Worm (Caenorhabditis elegans) whole organism, mixed stage, embryonic: ENCODE data around the gene F29G6.1.

ENCODE experiments used
- bed-3 ChIP-seq: fragments of 200-800 bp; sonication (Bioruptor generic); optimal IDR thresholded peaks from 3 replicates; lab custom pipeline; 2018; ENCODE audit warnings: mild to moderate bottlenecking, missing genetic modification characterization, moderate library complexity, missing compliant biosample characterization
- blmp-1 ChIP-seq: fragments of 150-350 bp; optimal IDR thresholded peaks from 2 replicates; lab custom pipeline; 2014; ENCODE audit warnings: missing biosample characterization, missing genetic modification characterization
- ceh-39 ChIP-seq: fragments of 150-350 bp; optimal IDR thresholded peaks from 2 replicates; lab custom pipeline; 2014; ENCODE audit warnings: missing biosample characterization, missing genetic modification characterization
- ceh-43 ChIP-seq: fragments of 200-800 bp; sonication (Bioruptor generic); optimal IDR thresholded peaks from 2 replicates; lab custom pipeline; 2018; ENCODE audit warnings: mild to moderate bottlenecking, missing genetic modification characterization, moderate library complexity, missing compliant biosample characterization
- ceh-83 ChIP-seq: fragments of 200-800 bp; sonication (Bioruptor generic); optimal IDR thresholded peaks from 2 replicates; lab custom pipeline; 2018; ENCODE audit warnings: mild to moderate bottlenecking, missing genetic modification characterization, missing compliant biosample characterization
- ces-1 ChIP-seq: fragments of 150-350 bp; optimal IDR thresholded peaks from 2 replicates; lab custom pipeline; 2014; ENCODE audit warnings: missing biosample characterization, missing genetic modification reagents, missing genetic modification characterization
- cnd-1 ChIP-seq: fragments of 200-800 bp; sonication (Bioruptor generic); optimal IDR thresholded peaks from 2 replicates; lab custom pipeline; 2018; ENCODE audit warnings: mild to moderate bottlenecking, missing genetic modification characterization, missing compliant biosample characterization
- drap-1 ChIP-seq: fragments of 200-800 bp; sonication (Bioruptor generic); optimal IDR thresholded peaks from 3 replicates; lab custom pipeline; 2018; ENCODE audit warnings: mild to moderate bottlenecking, missing genetic modification characterization, missing compliant biosample characterization
- elt-1 ChIP-seq: sonication (generic microtip); optimal IDR thresholded peaks from 2 replicates; lab custom pipeline; 2017; ENCODE audit warnings: missing genetic modification characterization, mild to moderate bottlenecking, missing compliant biosample characterization, antibody characterized with exemption, moderate library complexity, borderline replicate concordance; ENCODE audit not compliant: insufficient read depth
- elt-3 ChIP-seq: fragments of 150-350 bp; optimal IDR thresholded peaks from 2 replicates; lab custom pipeline; 2014; ENCODE audit warnings: missing biosample characterization, missing genetic modification characterization
- flh-1 ChIP-seq: fragments of 200-800 bp; sonication (Bioruptor generic); optimal IDR thresholded peaks from 2 replicates; lab custom pipeline; 2018; ENCODE audit warnings: mild to moderate bottlenecking, missing genetic modification characterization, moderate library complexity, missing compliant biosample characterization
- ham-2 ChIP-seq: fragments of 200-800 bp; sonication (Bioruptor generic); optimal IDR thresholded peaks from 2 replicates; lab custom pipeline; 2018; ENCODE audit warnings: mild to moderate bottlenecking, missing genetic modification characterization, missing compliant biosample characterization
- hlh-1 ChIP-seq: fragments of 150-350 bp; optimal IDR thresholded peaks from 2 replicates; lab custom pipeline; 2014; ENCODE audit warnings: missing biosample characterization, missing genetic modification reagents, missing genetic modification characterization
- lin-13 ChIP-seq: fragments of 150-350 bp; optimal IDR thresholded peaks from 2 replicates; lab custom pipeline; 2014; ENCODE audit warnings: missing biosample characterization, missing genetic modification characterization
- mab-5 ChIP-seq: fragments of 150-350 bp; optimal IDR thresholded peaks from 2 replicates; lab custom pipeline; 2014; ENCODE audit warnings: missing biosample characterization, missing genetic modification characterization
- mep-1 ChIP-seq: fragments of 150-350 bp; optimal IDR thresholded peaks from 2 replicates; lab custom pipeline; 2017; ENCODE audit warnings: missing biosample characterization, missing genetic modification reagents, missing genetic modification characterization, inconsistent platforms
- mls-2 ChIP-seq: sonication (generic microtip); optimal IDR thresholded peaks from 2 replicates; lab custom pipeline; 2016; ENCODE audit warnings: mild to moderate bottlenecking, missing genetic modification characterization, moderate library complexity, missing compliant biosample characterization
- nhr-237 ChIP-seq: fragments of 150-350 bp; optimal IDR thresholded peaks from 2 replicates; lab custom pipeline; 2014; ENCODE audit warnings: missing biosample characterization, missing genetic modification characterization
- nhr-28 ChIP-seq: fragments of 150-350 bp; optimal IDR thresholded peaks from 2 replicates; lab custom pipeline; 2014; ENCODE audit warnings: missing biosample characterization, missing genetic modification characterization
- nhr-76 ChIP-seq: sonication (generic microtip); optimal IDR thresholded peaks from 2 replicates; lab custom pipeline; 2017; ENCODE audit warnings: missing biosample characterization, missing genetic modification characterization
- pha-4 ChIP-seq: fragments of 150-350 bp; optimal IDR thresholded peaks from 2 replicates; lab custom pipeline; 2018; ENCODE audit warnings: missing biosample characterization, missing genetic modification reagents, missing genetic modification characterization
- snpc-4 ChIP-seq: fragments of 150-350 bp; optimal IDR thresholded peaks from 2 replicates; lab custom pipeline; 2014; ENCODE audit warnings: missing biosample characterization, missing genetic modification characterization
- sptf-1 ChIP-seq: sonication (generic microtip); optimal IDR thresholded peaks from 2 replicates; lab custom pipeline; 2017; ENCODE audit warnings: mild to moderate bottlenecking, missing genetic modification characterization, moderate library complexity, missing compliant biosample characterization
- unc-120 ChIP-seq: sonication (generic microtip); optimal IDR thresholded peaks from 2 replicates; lab custom pipeline; 2017; ENCODE audit warnings: missing genetic modification characterization, missing compliant biosample characterization; ENCODE audit not compliant: poor library complexity, severe bottlenecking
- unc-39 ChIP-seq: fragments of 150-350 bp; optimal IDR thresholded peaks from 2 replicates; lab custom pipeline; 2014; ENCODE audit warnings: missing biosample characterization, missing genetic modification characterization
- unc-62 ChIP-seq: fragments of 150-350 bp; optimal IDR thresholded peaks from 2 replicates; lab custom pipeline; 2014; ENCODE audit warnings: missing biosample characterization, missing genetic modification reagents, missing genetic modification characterization
- zip-8 ChIP-seq: fragments of 150-350 bp; optimal IDR thresholded peaks from 2 replicates; lab custom pipeline; 2014; ENCODE audit warnings: missing biosample characterization, missing genetic modification characterization
- ztf-11 ChIP-seq: fragments of 150-350 bp; optimal IDR thresholded peaks from 2 replicates; lab custom pipeline; 2014; ENCODE audit warnings: missing biosample characterization, missing genetic modification characterization

Gene F29G6.1

DNA sequence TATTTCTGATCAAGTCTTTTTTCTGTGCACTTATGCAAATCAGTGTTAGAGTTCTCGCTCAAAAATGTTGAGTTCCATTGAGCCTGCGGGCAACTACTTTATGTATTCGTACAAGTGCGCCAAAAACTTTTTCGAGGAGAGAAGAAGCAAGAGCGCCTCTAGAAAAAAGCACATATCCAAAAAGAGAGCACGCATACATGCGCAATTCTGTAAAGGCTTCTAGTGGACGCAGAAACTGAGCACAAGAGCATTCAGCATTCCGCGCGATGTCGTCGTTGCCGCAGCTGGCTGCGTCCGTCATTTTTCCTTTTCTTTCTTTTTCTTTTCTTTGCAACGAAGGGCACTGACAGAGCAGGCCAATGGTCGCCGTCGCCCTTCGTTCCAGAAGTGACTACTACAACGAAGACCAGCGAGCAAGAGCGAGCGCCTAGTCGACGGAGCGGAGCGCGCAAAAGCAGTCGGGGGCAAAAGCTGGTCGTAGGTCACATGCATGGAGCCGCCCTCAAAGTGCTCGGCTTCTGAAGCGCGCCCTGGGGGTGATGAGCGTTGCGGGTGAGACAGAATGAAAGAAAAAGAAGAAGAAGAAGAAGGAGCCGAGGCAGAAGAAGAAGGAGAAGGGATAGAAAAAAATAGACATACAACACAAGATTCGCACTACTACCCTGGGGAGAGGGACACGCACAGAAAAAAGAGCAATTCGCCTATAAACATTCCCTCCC is 29.0 kb upstream of the F29G6.1 start:
- TF ChIP-seq ces-1 (GFP tag; lab: Kevin White, UChicago): peak; percentile 11
- TF ChIP-seq flh-1 (GFP tag; lab: Kevin White, UChicago): no peak
- peak; percentile 31 for TF ChIP-seq sptf-1

DNA sequence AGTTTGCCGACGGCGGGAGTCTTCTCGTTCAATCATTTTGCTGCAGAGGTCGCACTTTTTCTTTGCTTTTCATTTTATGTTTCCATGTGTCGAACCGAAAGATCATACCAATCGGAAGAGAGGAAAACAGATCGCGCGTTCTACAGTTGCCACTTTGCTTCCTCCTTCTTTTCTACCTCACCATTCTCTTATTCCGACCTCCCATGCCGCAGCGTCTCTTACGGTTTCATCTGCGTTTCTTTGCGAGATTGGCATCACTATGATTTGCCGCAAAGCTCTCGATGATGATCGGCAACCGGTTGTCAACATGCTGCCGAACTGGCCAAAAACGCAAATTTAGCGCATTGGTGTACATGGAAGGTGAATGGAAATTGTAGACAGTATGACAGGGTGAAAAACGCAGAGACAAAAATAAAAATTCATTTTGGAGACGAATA is 27.9 kb upstream of the F29G6.1 start:
- no peak for TF ChIP-seq zip-8 (tag; lab: Kevin White, UChicago)
- no peak for TF ChIP-seq bed-3 (GFP tag; lab: Kevin White, UChicago)
- TF ChIP-seq mep-1 (tag; lab: Kevin White, UChicago): peak; percentile 14
- no peak for TF ChIP-seq ces-1 (GFP tag; lab: Kevin White, UChicago)
- peak; percentile 40 for TF ChIP-seq ham-2
- no peak for TF ChIP-seq unc-62 (GFP tag; lab: Kevin White, UChicago)
- TF ChIP-seq nhr-237 (tag; lab: Kevin White, UChicago): peak; percentile 67
- TF ChIP-seq elt-3 (tag; lab: Kevin White, UChicago): no peak
- TF ChIP-seq lin-13 (tag; lab: Kevin White, UChicago): no peak
- no peak for TF ChIP-seq mls-2 (tag; lab: Kevin White, UChicago)
- no peak for TF ChIP-seq elt-1
- TF ChIP-seq ceh-43 (GFP tag; lab: Kevin White, UChicago): no peak
- TF ChIP-seq hlh-1 (tag; lab: Kevin White, UChicago): no peak
- no peak for TF ChIP-seq flh-1 (GFP tag; lab: Kevin White, UChicago)
- peak; percentile 53 for TF ChIP-seq pha-4 (tag; lab: Kevin White, UChicago)

DNA sequence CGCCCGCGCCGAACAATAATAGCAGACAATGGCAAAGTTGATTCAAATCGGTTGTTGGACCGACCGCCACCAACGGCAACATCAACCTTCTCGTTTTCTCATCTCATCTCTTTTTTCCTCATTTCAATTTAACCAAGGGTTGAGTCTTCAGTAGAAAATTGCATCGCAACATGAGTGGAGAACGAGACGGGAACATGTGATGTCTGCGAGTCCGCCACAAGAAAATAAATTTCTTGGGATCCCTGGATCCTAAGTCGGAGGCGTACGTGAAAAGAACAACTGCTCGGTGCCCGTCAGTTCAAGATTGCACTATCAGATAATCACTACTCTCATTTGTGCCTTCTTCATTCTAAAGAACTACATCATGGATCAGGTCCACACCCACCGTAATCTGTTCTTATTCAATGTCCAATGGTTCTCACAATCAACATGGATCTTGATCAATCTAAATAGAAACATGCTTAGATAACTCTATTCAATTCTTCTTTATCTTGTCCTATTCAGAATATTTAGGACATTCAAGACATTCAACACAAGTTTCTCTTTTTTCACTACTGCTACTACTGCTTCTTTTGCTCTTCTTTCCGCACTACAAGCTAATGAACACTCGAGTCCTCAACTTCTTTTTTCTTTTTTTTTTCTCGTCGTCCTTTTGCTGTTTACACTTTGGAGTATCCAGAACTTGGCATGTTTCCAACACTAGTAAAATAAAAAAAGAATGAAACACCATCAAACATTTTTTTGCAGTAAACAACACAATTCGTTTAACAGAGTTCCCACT is 27.3 kb upstream of the F29G6.1 start:
- TF ChIP-seq hlh-1 (tag; lab: Kevin White, UChicago) (no peak), elt-3 (tag; lab: Kevin White, UChicago) (no peak), ceh-39 (tag; lab: Kevin White, UChicago) (no peak), ceh-43 (GFP tag; lab: Kevin White, UChicago) (no peak), lin-13 (tag; lab: Kevin White, UChicago) (no peak), ztf-11 (tag; lab: Kevin White, UChicago) (no peak), drap-1 (GFP tag; lab: Kevin White, UChicago) (no peak), mls-2 (tag; lab: Kevin White, UChicago) (no peak), bed-3 (GFP tag; lab: Kevin White, UChicago) (no peak), mab-5 (tag; lab: Kevin White, UChicago) (no peak), unc-39 (tag; lab: Kevin White, UChicago) (no peak), nhr-237 (tag; lab: Kevin White, UChicago) (no peak), ceh-83 (GFP tag; lab: Kevin White, UChicago) (no peak), blmp-1 (no peak), snpc-4 (no peak), flh-1 (GFP tag; lab: Kevin White, UChicago) (no peak), ces-1 (GFP tag; lab: Kevin White, UChicago) (no peak), cnd-1 (tag; lab: Kevin White, UChicago) (no peak), unc-120 (tag; lab: Kevin White, UChicago) (no peak), zip-8 (tag; lab: Kevin White, UChicago) (no peak)
- TF ChIP-seq, all 35 proteins: peak for 0

DNA sequence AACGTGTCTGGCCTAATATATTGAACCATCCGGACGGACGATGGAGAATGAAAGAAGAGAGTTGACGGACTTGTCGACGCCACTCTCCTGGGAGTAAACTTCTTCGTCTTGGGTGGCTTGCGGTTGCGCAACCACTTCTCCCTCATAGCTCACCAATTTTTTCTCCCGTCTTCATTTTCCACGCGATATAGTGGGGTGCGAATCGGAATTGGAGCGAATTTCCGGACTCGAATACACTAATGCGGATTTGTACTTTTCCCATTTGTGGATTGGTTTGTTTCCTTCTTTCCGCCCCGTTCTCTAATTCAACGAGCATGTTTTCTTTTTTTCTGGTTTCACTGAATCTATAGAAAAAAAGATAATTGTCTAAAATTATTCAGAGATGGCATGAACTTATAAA is 26.3 kb upstream of the F29G6.1 start:
- TF ChIP-seq nhr-28 (tag; lab: Kevin White, UChicago) (no peak), elt-1 (no peak), unc-120 (tag; lab: Kevin White, UChicago) (no peak), snpc-4 (no peak), ceh-43 (GFP tag; lab: Kevin White, UChicago) (no peak), unc-39 (tag; lab: Kevin White, UChicago) (no peak)

DNA sequence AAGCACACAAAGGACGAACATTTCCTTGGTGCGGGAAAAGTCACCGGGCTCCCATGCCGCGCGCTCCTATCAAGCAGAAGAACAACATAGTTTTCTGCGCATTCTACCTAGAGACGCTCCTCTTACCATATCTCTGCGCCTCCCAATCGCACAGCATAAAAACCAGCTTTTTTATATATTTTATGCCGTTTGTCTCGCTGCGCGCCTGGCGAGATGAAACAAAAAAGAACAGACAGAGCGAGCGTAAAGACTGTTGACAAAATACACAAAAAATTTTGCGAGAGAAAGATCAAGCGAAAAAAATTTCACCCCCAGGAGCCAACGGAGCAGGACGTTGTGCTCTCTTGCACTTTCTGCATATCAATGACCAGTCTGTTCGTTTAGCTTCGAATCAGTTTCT is 24.3 kb upstream of the F29G6.1 start:
- no peak for TF ChIP-seq ztf-11 (tag; lab: Kevin White, UChicago)
- TF ChIP-seq elt-1: no peak
- no peak for TF ChIP-seq drap-1 (GFP tag; lab: Kevin White, UChicago)
- peak; percentile 21 for TF ChIP-seq pha-4 (tag; lab: Kevin White, UChicago)
- TF ChIP-seq ceh-83 (GFP tag; lab: Kevin White, UChicago): no peak
- no peak for TF ChIP-seq nhr-76 (tag; lab: Kevin White, UChicago)
